Fruit fly (Drosophila melanogaster): Measurements from ENCODE around the gene Ac13E.

- no peak for TF ChIP-seq usp (GFP tag; optimal IDR thresholded peaks at IDR 0.05)
- no peak for TF ChIP-seq pan (optimal IDR thresholded peaks at IDR 0.05)
- TF ChIP-seq psq (optimal IDR thresholded peaks at IDR 0.05), result no peak
- TF ChIP-seq CG8478 (optimal IDR thresholded peaks at IDR 0.05), result no peak
Observed at dm6 chrX:15593477-15594229, 39.6 kb upstream of the Ac13E start, which contains the start of gene Chsy.
